Worm (Caenorhabditis elegans): Measurements from ENCODE around the gene srh-193.

srh-193 gene

ce11 chrV:4261385-4261784, 28.6 kb downstream of the srh-193 start:
- TF ChIP-seq nhr-77 (tag; optimal IDR thresholded peaks at IDR 0.05) = no peak
- peak in 1 of 2 experiments; percentile 92 for TF ChIP-seq unc-62 (GFP tag; optimal IDR thresholded peaks at IDR 0.05 in 1 of 2)
- no peak for TF ChIP-seq unc-62 (tag; optimal IDR thresholded peaks at IDR 0.05)
- TF ChIP-seq gei-8 (GFP tag; optimal IDR thresholded peaks at IDR 0.05) = no peak

- no peak for TF ChIP-seq lin-15B (tag; optimal IDR thresholded peaks at IDR 0.05)
- TF ChIP-seq aly-2 (tag; optimal IDR thresholded peaks at IDR 0.05) = no peak
- no peak for TF ChIP-seq nhr-76 (tag; optimal IDR thresholded peaks at IDR 0.05)
- TF ChIP-seq lin-1 (GFP tag; IDR thresholded peaks at IDR 0.05) = no peak
- TF ChIP-seq tag-97 (GFP tag; IDR thresholded peaks at IDR 0.05) = no peak
- TF ChIP-seq skn-1 (tag; optimal IDR thresholded peaks at IDR 0.05) = no peak
- no peak for TF ChIP-seq daf-8 (GFP tag; IDR thresholded peaks at IDR 0.05)
- TF ChIP-seq F37D6.2 (tag; optimal IDR thresholded peaks at IDR 0.05) = no peak
- TF ChIP-seq T20F7.1 (GFP tag; optimal IDR thresholded peaks at IDR 0.05) = no peak
- no peak for TF ChIP-seq ceh-82 (tag; optimal IDR thresholded peaks at IDR 0.05)
- no peak for TF ChIP-seq pha-4 (GFP tag; IDR thresholded peaks at IDR 0.05)
- no peak for TF ChIP-seq pha-4 (tag; optimal IDR thresholded peaks at IDR 0.05)
- no peak for TF ChIP-seq daf-12 (tag; optimal IDR thresholded peaks at IDR 0.05)
- TF ChIP-seq mxl-3 (GFP tag; optimal IDR thresholded peaks at IDR 0.05) = no peak
- TF ChIP-seq ama-1 (optimal IDR thresholded peaks at IDR 0.05) = no peak
- TF ChIP-seq zfp-3 (GFP tag; conservative IDR thresholded peaks at IDR 0.05) = no peak
- no peak for TF ChIP-seq ces-1 (GFP tag; optimal IDR thresholded peaks at IDR 0.05)
- no peak for TF ChIP-seq egl-43 (GFP tag; IDR thresholded peaks at IDR 0.05)
- no peak for TF ChIP-seq spr-1 (tag; optimal IDR thresholded peaks at IDR 0.05)
- TF ChIP-seq mdl-1 (tag; optimal IDR thresholded peaks at IDR 0.05) = no peak
- TF ChIP-seq nhr-42 (GFP tag; IDR thresholded peaks at IDR 0.05) = no peak
These were observed 29.9 kb downstream of the srh-193 start, which contains the start of gene srt-3 for ce11 chrV:4260090-4260489. Gene srt-3, minus strand, starts transcription at chrV:4260190.

ce11 chrV:4256474-4256873, 33.5 kb downstream of the srh-193 start, which contains the start of gene srt-14:
Gene srt-14, minus strand, starts transcription at chrV:4256574.
- TF ChIP-seq pha-4 (GFP tag; IDR thresholded peaks at IDR 0.05) (no peak), pha-4 (tag; optimal IDR thresholded peaks at IDR 0.05) (no peak), pqm-1 (tag; optimal IDR thresholded peaks at IDR 0.05) (no peak), aly-2 (tag; optimal IDR thresholded peaks at IDR 0.05) (no peak), nhr-28 (tag; optimal IDR thresholded peaks at IDR 0.05) (no peak)

- TF ChIP-seq skn-1 (tag; optimal IDR thresholded peaks at IDR 0.05) = no peak
- no peak for TF ChIP-seq gei-8 (GFP tag; optimal IDR thresholded peaks at IDR 0.05)
These were observed 39.9 kb downstream of the srh-193 start, which contains the start of gene srt-13 for ce11 chrV:4250047-4250446. Gene srt-13, minus strand, starts transcription at chrV:4250147.

ce11 chrV:4248359-4248758, 41.6 kb downstream of the srh-193 start:
- no peak for TF ChIP-seq F37D6.2 (tag; optimal IDR thresholded peaks at IDR 0.05)

- no peak for TF ChIP-seq egl-43 (GFP tag; IDR thresholded peaks at IDR 0.05)
- no peak for TF ChIP-seq jun-1 (tag; optimal IDR thresholded peaks at IDR 0.05)
- TF ChIP-seq dmd-9 (GFP tag; IDR thresholded peaks at IDR 0.05) = no peak
- TF ChIP-seq attf-4 (tag; optimal IDR thresholded peaks at IDR 0.05) = no peak
- TF ChIP-seq nhr-28 (tag; optimal IDR thresholded peaks at IDR 0.05) = no peak
- TF ChIP-seq daf-19 (GFP tag; conservative IDR thresholded peaks at IDR 0.05) = no peak
- no peak for TF ChIP-seq lsy-2 (tag; optimal IDR thresholded peaks at IDR 0.05)
- TF ChIP-seq skn-1 (tag; optimal IDR thresholded peaks at IDR 0.05) = no peak
- TF ChIP-seq dmd-6 (GFP tag; IDR thresholded peaks at IDR 0.05) = no peak
- TF ChIP-seq fkh-10 (GFP tag; optimal IDR thresholded peaks at IDR 0.05) = no peak
- no peak for TF ChIP-seq ZK546.5 (tag; optimal IDR thresholded peaks at IDR 0.05)
- no peak for TF ChIP-seq pqm-1 (tag; optimal IDR thresholded peaks at IDR 0.05)
- no peak for TF ChIP-seq tag-97 (GFP tag; IDR thresholded peaks at IDR 0.05)
- no peak for TF ChIP-seq ceh-28 (tag; optimal IDR thresholded peaks at IDR 0.05)
These were observed 47.6 kb downstream of the srh-193 start, which contains the start of gene srt-12 for ce11 chrV:4242431-4242830. Gene srt-12, minus strand, starts transcription at chrV:4242531.
